Worm (Caenorhabditis elegans): ENCODE data around the gene F53B7.7.

DNA sequence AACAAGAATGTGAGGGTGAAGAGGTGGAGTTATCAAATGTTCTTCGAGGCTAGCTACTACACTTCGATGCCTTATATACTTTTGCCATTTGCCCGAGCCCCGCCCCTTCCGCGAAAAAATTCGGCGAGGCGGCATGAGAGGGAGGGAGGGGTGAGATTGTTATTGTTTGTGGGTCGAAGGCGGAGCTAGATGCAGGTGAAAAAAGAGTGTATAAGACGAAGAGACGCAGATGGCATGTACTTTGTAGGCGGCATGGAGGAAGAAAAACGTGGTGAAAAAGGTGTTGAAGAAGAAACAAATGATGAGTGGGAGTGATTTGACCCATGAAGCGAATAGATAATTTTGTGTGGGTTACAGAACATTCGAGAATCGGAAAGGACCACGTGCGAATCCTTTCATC, 13.5 kb downstream of the F53B7.7 start, which contains the start of gene C13G3.1:
- TF ChIP-seq dao-5 (tag; optimal IDR thresholded peaks at IDR 0.05): no peak
- TF ChIP-seq W03F9.2 (tag; optimal IDR thresholded peaks at IDR 0.05): no peak

Data from whole organism, L4/young adult.